Fruit fly (Drosophila melanogaster): ENCODE data around the gene CG2116.

CG2116 gene

DNA sequence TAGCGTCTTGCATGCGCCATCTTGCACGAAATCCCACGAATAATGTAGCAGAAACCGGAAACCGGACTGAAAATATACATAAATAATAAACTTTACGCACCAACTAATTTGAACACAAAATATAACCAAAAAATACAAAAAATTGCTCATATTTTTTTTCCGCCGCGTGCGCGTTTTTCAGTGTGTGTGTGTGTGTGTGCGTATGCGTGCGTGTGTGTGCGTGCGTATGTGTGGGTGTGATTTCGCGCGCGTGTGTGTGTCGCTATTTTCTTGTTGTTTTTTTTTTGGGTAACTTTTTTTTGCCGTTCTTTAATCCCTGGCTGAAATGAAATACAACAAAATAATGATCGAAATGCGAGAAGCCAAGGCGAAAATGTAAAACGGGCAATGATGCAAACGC is 49.4 kb downstream of the CG2116 start:
- TF ChIP-seq Snoo (tag; optimal IDR thresholded peaks at IDR 0.05) (no peak), Pif1A (GFP tag; optimal IDR thresholded peaks at IDR 0.05) (no peak), Ets98B (GFP tag; IDR thresholded peaks at IDR 0.05) (no peak), gl (tag; optimal IDR thresholded peaks at IDR 0.05) (no peak), CG34367 (tag; optimal IDR thresholded peaks at IDR 0.05) (no peak), CG10348 (GFP tag; IDR thresholded peaks at IDR 0.05) (no peak), CG4496 (GFP tag; IDR thresholded peaks at IDR 0.05) (no peak), CG14655 (GFP tag; optimal IDR thresholded peaks at IDR 0.05) (no peak), CG8159 (tag; optimal IDR thresholded peaks at IDR 0.05) (no peak), fd96Ca (GFP tag; IDR thresholded peaks at IDR 0.05) (no peak), rn (GFP tag; IDR thresholded peaks at IDR 0.05) (no peak), Pif1B (GFP tag; optimal IDR thresholded peaks at IDR 0.05) (no peak), D1 (tag; optimal IDR thresholded peaks at IDR 0.05) (no peak), CG8301 (tag; optimal IDR thresholded peaks at IDR 0.05) (no peak), CG32121 (GFP tag; IDR thresholded peaks at IDR 0.05) (no peak), EcR (GFP tag; optimal IDR thresholded peaks at IDR 0.05) (no peak), CG15710 (tag; optimal IDR thresholded peaks at IDR 0.05) (no peak), CG13204 (GFP tag; optimal IDR thresholded peaks at IDR 0.05) (no peak), CG9948 (tag; optimal IDR thresholded peaks at IDR 0.05) (no peak), CG17806 (tag; optimal IDR thresholded peaks at IDR 0.05) (no peak)

DNA sequence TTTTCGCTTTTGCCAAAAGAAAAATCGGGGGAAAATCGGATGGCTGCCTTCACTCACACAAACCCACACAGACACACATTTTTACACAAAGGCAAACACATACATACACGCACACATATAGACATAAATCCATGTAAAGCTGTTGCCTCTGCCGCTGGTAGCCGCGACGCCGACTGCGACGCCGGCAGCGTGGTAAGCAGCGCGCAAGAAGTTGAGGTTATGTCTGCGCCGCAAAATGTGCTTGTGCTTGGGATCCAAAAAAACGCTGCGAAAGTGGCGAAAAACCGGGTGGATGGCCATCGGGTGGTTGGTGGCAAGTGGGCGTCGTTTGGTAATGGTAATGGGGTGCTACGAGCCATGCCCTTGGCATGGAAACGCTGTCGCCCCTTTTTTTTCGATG is 50.2 kb downstream of the CG2116 start:
- TF ChIP-seq CG8159 (tag; optimal IDR thresholded peaks at IDR 0.05) (no peak), EcR (GFP tag; optimal IDR thresholded peaks at IDR 0.05) (no peak), CG9948 (tag; optimal IDR thresholded peaks at IDR 0.05) (no peak), Pif1B (GFP tag; optimal IDR thresholded peaks at IDR 0.05) (no peak), CG12605 (GFP tag; IDR thresholded peaks at IDR 0.05) (no peak), CG32121 (GFP tag; IDR thresholded peaks at IDR 0.05) (no peak)
